Worm (Caenorhabditis elegans): ENCODE data around the gene mps-4.

- TF ChIP-seq T22C8.4 (GFP tag; IDR thresholded peaks at IDR 0.05) (no peak), ref-1 (GFP tag; conservative IDR thresholded peaks at IDR 0.05) (no peak), flt-1 (GFP tag; IDR thresholded peaks at IDR 0.05) (no peak), cog-1 (tag; optimal IDR thresholded peaks at IDR 0.05) (no peak), ztf-23 (GFP tag; IDR thresholded peaks at IDR 0.05) (no peak), ztf-29 (GFP tag; IDR thresholded peaks at IDR 0.05) (no peak), med-1 (GFP tag; optimal IDR thresholded peaks at IDR 0.05; ENCODE audit: insufficient read depth) (no peak), tab-1 (GFP tag; IDR thresholded peaks at IDR 0.05) (no peak), klf-2 (GFP tag; conservative IDR thresholded peaks at IDR 0.05) (no peak)
Observed at ce11 chrIII:8237827-8238226, 33.7 kb downstream of the mps-4 start, which contains the start of gene tsp-2.
